Worm (Caenorhabditis elegans) whole organism, young adult: ENCODE measurements around the gene egg-2.

Experiments
- B0019.2 ChIP-seq: fragments of 200-800 bp; sonication (Bioruptor generic); conservative IDR thresholded peaks from 2 replicates; pipeline ENCODE4 v1.3.6; 2022; ENCODE audit warnings: missing genetic modification reagents, missing genetic modification characterization, missing compliant biosample characterization
- D2030.7 ChIP-seq: fragments of 200-800 bp; sonication (Bioruptor generic); IDR thresholded peaks from 2 replicates; pipeline ENCODE4 v1.3.6; 2022; ENCODE audit warnings: missing genetic modification reagents, missing genetic modification characterization, missing compliant biosample characterization
- F23B12.7 ChIP-seq: sonication (generic microtip); optimal IDR thresholded peaks from 2 replicates; lab custom pipeline; 2017; ENCODE audit warnings: missing genetic modification characterization, mild to moderate bottlenecking, missing compliant biosample characterization, antibody characterized with exemption, moderate library complexity; ENCODE audit not compliant: insufficient read depth
- F33H1.4 ChIP-seq: fragments of 200-800 bp; sonication (Bioruptor generic); IDR thresholded peaks from 2 replicates; pipeline ENCODE4 v1.3.6; 2022; ENCODE audit warnings: missing genetic modification reagents, missing genetic modification characterization, missing compliant biosample characterization
- F37B4.10 ChIP-seq: fragments of 200-800 bp; sonication (Bioruptor generic); IDR thresholded peaks from 2 replicates; pipeline ENCODE4 v1.3.6; 2022; ENCODE audit warnings: missing genetic modification characterization, missing compliant biosample characterization
- F49E8.2 ChIP-seq: sonication (generic microtip); optimal IDR thresholded peaks from 3 replicates; lab custom pipeline; 2017; ENCODE audit warnings: missing genetic modification characterization, mild to moderate bottlenecking, missing compliant biosample characterization, antibody characterized with exemption, moderate library complexity; ENCODE audit not compliant: insufficient read depth
- F55B11.4 ChIP-seq: sonication (generic microtip); optimal IDR thresholded peaks from 2 replicates; lab custom pipeline; 2016; ENCODE audit warnings: missing compliant biosample characterization, missing genetic modification characterization, borderline replicate concordance; ENCODE audit not compliant: insufficient read depth
- K12H6.12 ChIP-seq: fragments of 200-800 bp; sonication (Bioruptor generic); optimal IDR thresholded peaks from 2 replicates; lab custom pipeline; 2018; ENCODE audit warnings: mild to moderate bottlenecking, missing genetic modification characterization, missing compliant biosample characterization
- Y67H2A.10 ChIP-seq: fragments of 200-800 bp; sonication (Bioruptor generic); conservative IDR thresholded peaks from 2 replicates; pipeline ENCODE4 v1.3.6; 2022; ENCODE audit warnings: missing genetic modification reagents, missing genetic modification characterization, missing compliant biosample characterization
- Y79H2A.3 ChIP-seq: fragments of 200-800 bp; sonication (Bioruptor generic); conservative IDR thresholded peaks from 2 replicates; pipeline ENCODE4 v1.3.6; 2022; ENCODE audit warnings: missing genetic modification reagents, missing genetic modification characterization, missing compliant biosample characterization
- attf-3 ChIP-seq: fragments of 200-800 bp; sonication (Bioruptor generic); conservative IDR thresholded peaks from 2 replicates; pipeline ENCODE4 v1.3.6; 2022; ENCODE audit warnings: missing genetic modification reagents, missing genetic modification characterization, missing compliant biosample characterization
- attf-5 ChIP-seq: fragments of 200-800 bp; sonication (Bioruptor generic); optimal IDR thresholded peaks from 2 replicates; lab custom pipeline; 2018; ENCODE audit warnings: mild to moderate bottlenecking, missing genetic modification characterization, missing compliant biosample characterization
- cebp-2 ChIP-seq: fragments of 200-800 bp; sonication (Bioruptor generic); IDR thresholded peaks from 2 replicates; pipeline ENCODE4 v1.3.6; 2022; ENCODE audit warnings: missing genetic modification characterization, missing compliant biosample characterization
- ceh-100 ChIP-seq: fragments of 200-800 bp; sonication (Bioruptor generic); IDR thresholded peaks from 2 replicates; pipeline ENCODE4 v1.3.6; 2022; ENCODE audit warnings: missing genetic modification reagents, missing genetic modification characterization, missing compliant biosample characterization
- dox-1 ChIP-seq: fragments of 200-800 bp; sonication (Bioruptor generic); IDR thresholded peaks from 2 replicates; pipeline ENCODE4 v1.3.6; 2022; ENCODE audit warnings: missing genetic modification reagents, missing genetic modification characterization, missing compliant biosample characterization
- dpl-1 ChIP-seq: fragments of 150-350 bp; optimal IDR thresholded peaks from 2 replicates; lab custom pipeline; 2014; ENCODE audit warnings: missing biosample characterization, missing genetic modification reagents, missing genetic modification characterization
- efl-1 ChIP-seq: fragments of 150-350 bp; optimal IDR thresholded peaks from 2 replicates; lab custom pipeline; 2014; ENCODE audit warnings: missing biosample characterization, missing genetic modification reagents, missing genetic modification characterization
- egrh-3 ChIP-seq: fragments of 200-800 bp; sonication (Bioruptor generic); IDR thresholded peaks from 2 replicates; pipeline ENCODE4 v1.3.6; 2022; ENCODE audit warnings: missing genetic modification reagents, missing genetic modification characterization, missing compliant biosample characterization
- him-1 ChIP-seq: sonication (generic microtip); optimal IDR thresholded peaks from 2 replicates; lab custom pipeline; 2016; ENCODE audit warnings: missing genotype, missing genetic modification reagents, missing genetic modification characterization, missing compliant biosample characterization
- hlh-12 ChIP-seq: sonication (generic microtip); optimal IDR thresholded peaks from 2 replicates; lab custom pipeline; 2016; ENCODE audit warnings: missing genetic modification characterization, missing compliant biosample characterization
- hmg-1.2 ChIP-seq: fragments of 200-800 bp; sonication (Bioruptor generic); IDR thresholded peaks from 2 replicates; pipeline ENCODE4 v1.3.6; 2022; ENCODE audit warnings: missing genetic modification reagents, missing genetic modification characterization, missing compliant biosample characterization
- hrde-1 ChIP-seq: sonication (generic microtip); optimal IDR thresholded peaks from 2 replicates; lab custom pipeline; 2016; ENCODE audit warnings: missing genetic modification characterization, mild to moderate bottlenecking, missing compliant biosample characterization, moderate library complexity, missing genotype, missing genetic modification reagents, borderline replicate concordance
- hsf-1 ChIP-seq: fragments of 200-800 bp; sonication (Bioruptor generic); IDR thresholded peaks from 2 replicates; pipeline ENCODE4 v1.3.6; 2022; ENCODE audit warnings: missing genetic modification reagents, missing genetic modification characterization, missing compliant biosample characterization
- let-607 ChIP-seq, 2 experiments: fragments of 200-800 bp in 1 of 2; sonication (Bioruptor generic) in 1 of 2; sonication (generic microtip) in 1 of 2; optimal IDR thresholded peaks; 2 replicates each; lab custom pipeline; 2016 to 2018; ENCODE audit warnings: mild to moderate bottlenecking in 2 of 2, missing compliant biosample characterization in 2 of 2, missing genetic modification characterization in 2 of 2, moderate library complexity in 2 of 2, missing genotype in 1 of 2
- lin-54 ChIP-seq: fragments of 200-800 bp; sonication (Bioruptor generic); optimal IDR thresholded peaks from 2 replicates; lab custom pipeline; 2018; ENCODE audit warnings: mild to moderate bottlenecking, missing genetic modification characterization, missing compliant biosample characterization
- lsl-1 ChIP-seq: fragments of 200-800 bp; sonication (Bioruptor generic); optimal IDR thresholded peaks from 2 replicates; lab custom pipeline; 2018; ENCODE audit warnings: mild to moderate bottlenecking, missing genetic modification characterization, moderate library complexity, missing compliant biosample characterization
- madf-6 ChIP-seq: fragments of 200-800 bp; sonication (Bioruptor generic); IDR thresholded peaks from 2 replicates; pipeline ENCODE4 v1.3.6; 2022; ENCODE audit warnings: missing genetic modification reagents, missing genetic modification characterization, missing compliant biosample characterization
- mes-4 ChIP-seq: sonication (generic microtip); optimal IDR thresholded peaks from 2 replicates; lab custom pipeline; 2016; ENCODE audit warnings: missing genotype, missing genetic modification characterization, missing compliant biosample characterization
- nhr-120 ChIP-seq: fragments of 200-800 bp; sonication (Bioruptor generic); IDR thresholded peaks from 2 replicates; pipeline ENCODE4 v1.3.6; 2022; ENCODE audit warnings: missing genetic modification characterization, missing compliant biosample characterization
- nhr-80 ChIP-seq: sonication (generic microtip); optimal IDR thresholded peaks from 2 replicates; lab custom pipeline; 2016; ENCODE audit warnings: missing genetic modification characterization, missing compliant biosample characterization
- pbrm-1 ChIP-seq: fragments of 200-800 bp; sonication (Bioruptor generic); IDR thresholded peaks from 2 replicates; pipeline ENCODE4 v1.3.6; 2022; ENCODE audit warnings: missing genetic modification reagents, missing genetic modification characterization, missing compliant biosample characterization
- pha-4 ChIP-seq: fragments of 150-350 bp; sonication (generic microtip); optimal IDR thresholded peaks from 2 replicates; lab custom pipeline; 2014; ENCODE audit warnings: missing biosample characterization, missing genetic modification reagents, missing genetic modification characterization
- rec-8 ChIP-seq, 2 experiments: sonication (generic microtip); optimal IDR thresholded peaks; 2 replicates each; lab custom pipeline; 2016; ENCODE audit warnings: mild to moderate bottlenecking in 2 of 2, missing genetic modification characterization in 2 of 2, missing genetic modification reagents in 2 of 2, missing genotype in 2 of 2, missing biosample characterization in 1 of 2, missing compliant biosample characterization in 1 of 2, moderate library complexity in 1 of 2
- snpc-4 ChIP-seq, 5 experiments: fragments of 150-350 bp in 1 of 5; sonication (generic microtip) in 4 of 5; optimal IDR thresholded peaks; 2 replicates each; lab custom pipeline; 2014 to 2018; ENCODE audit warnings: missing genetic modification characterization in 5 of 5, missing biosample characterization in 3 of 5, antibody characterized with exemption in 2 of 5, mild to moderate bottlenecking in 2 of 5, missing compliant biosample characterization in 2 of 5, missing genotype in 2 of 5, moderate library complexity in 2 of 5, missing genetic modification reagents in 1 of 5
- sptf-2 ChIP-seq: fragments of 200-800 bp; sonication (Bioruptor generic); optimal IDR thresholded peaks from 2 replicates; lab custom pipeline; 2018; ENCODE audit warnings: mild to moderate bottlenecking, missing genetic modification characterization, missing compliant biosample characterization
- tbp1 ChIP-seq: fragments of 200-800 bp; sonication (Bioruptor generic); optimal IDR thresholded peaks from 2 replicates; lab custom pipeline; 2018; ENCODE audit warnings: mild to moderate bottlenecking, missing genetic modification characterization, missing compliant biosample characterization
- unc-130 ChIP-seq: sonication (generic microtip); optimal IDR thresholded peaks from 2 replicates; lab custom pipeline; 2016; ENCODE audit warnings: missing genetic modification reagents, missing genetic modification characterization, missing compliant biosample characterization
- unc-62 ChIP-seq: fragments of 150-350 bp; optimal IDR thresholded peaks from 2 replicates; lab custom pipeline; 2014; ENCODE audit warnings: missing biosample characterization, missing genetic modification reagents, missing genetic modification characterization

The egg-2 gene

ce11 chrIII:7087691-7088323 lies 27.4 kb upstream of the egg-2 start, which contains the start of gene fubl-2 (continued):
- peak; percentile 49 for TF ChIP-seq unc-130
- TF ChIP-seq lsl-1 (GFP tag; lab: Kevin White, UChicago) = peak; percentile 39
- TF ChIP-seq let-607 (tag; optimal IDR thresholded peaks at IDR 0.05; lab: Kevin White, UChicago) = peak in 1 of 2 experiments; percentile 14
- TF ChIP-seq madf-6 = no peak
- TF ChIP-seq snpc-4 (GFP tag; optimal IDR thresholded peaks at IDR 0.05; lab: Kevin White, UChicago) = no peak
- peak in 1 of 4 experiments; percentile 25 for TF ChIP-seq snpc-4 (tag; optimal IDR thresholded peaks at IDR 0.05; lab: Kevin White, UChicago)

- TF ChIP-seq nhr-80 (tag; lab: Kevin White, UChicago) = peak; percentile 26
- peak; percentile 41 for TF ChIP-seq attf-5 (GFP tag; lab: Kevin White, UChicago)
- TF ChIP-seq hmg-1.2 (GFP tag; lab: Robert Waterston, UW) = peak; percentile 68; the same call in 1 of the 2 replicates
- no peak for TF ChIP-seq pbrm-1 (GFP tag; lab: Robert Waterston, UW)
- no peak for TF ChIP-seq rec-8 (tag; optimal IDR thresholded peaks at IDR 0.05; lab: Kevin White, UChicago)
These were observed 26.8 kb upstream of the egg-2 start for ce11 chrIII:7087180-7087579.

DNA sequence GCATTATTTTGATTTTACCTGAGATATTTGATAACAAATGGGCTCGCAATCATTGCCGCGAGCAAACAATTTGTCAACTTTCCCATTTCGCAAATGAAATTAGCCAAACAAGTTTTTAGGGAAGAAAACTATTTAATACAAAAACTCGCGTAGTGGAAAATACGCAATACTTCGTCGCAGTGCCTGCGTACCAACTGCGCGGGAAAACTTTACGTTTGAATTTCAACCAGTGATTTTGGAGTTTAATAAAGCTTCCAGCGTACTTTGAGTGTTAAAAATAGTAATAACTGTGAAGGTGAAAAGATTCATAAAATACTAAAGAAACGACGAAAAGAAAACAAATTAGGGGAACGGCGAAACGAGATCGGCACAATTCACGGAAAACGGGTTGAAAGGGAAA lies 24.5 kb upstream of the egg-2 start, which contains the start of gene tofu-7:
Gene tofu-7 (minus strand): TSS at position 111 of the 400 bp plus-strand sequence.
- no peak for TF ChIP-seq egrh-3 (GFP tag; lab: Robert Waterston, UW)
- TF ChIP-seq pha-4 = no peak
- 0 out of 2 replicates have a peak, but pooled peaks have one; percentile 34 for TF ChIP-seq madf-6
- no peak for TF ChIP-seq Y67H2A.10
- TF ChIP-seq hlh-12 = no peak
- peak; percentile 28; the same call in 1 of the 2 replicates for TF ChIP-seq D2030.7 (GFP tag; lab: Robert Waterston, UW)
- TF ChIP-seq him-1 (tag; lab: Kevin White, UChicago) = peak; percentile 30
- TF ChIP-seq K12H6.12 (tag; lab: Kevin White, UChicago) = no peak
- TF ChIP-seq hsf-1 (GFP tag; lab: Robert Waterston, UW) = peak; percentile 6; the same call in 1 of the 2 replicates
- peak; percentile 11 for TF ChIP-seq hrde-1 (tag; lab: Kevin White, UChicago)
- peak; percentile 27 for TF ChIP-seq dpl-1 (GFP tag; lab: Kevin White, UChicago)
- TF ChIP-seq F33H1.4 (GFP tag; lab: Robert Waterston, UW) = peak; percentile 51
- TF ChIP-seq lin-54 (GFP tag; lab: Kevin White, UChicago) = peak; percentile 72
- peak; percentile 80 for TF ChIP-seq efl-1 (GFP tag; lab: Kevin White, UChicago)
- peak; percentile 11 for TF ChIP-seq F49E8.2
- peak; percentile 37; the same call in 1 of the 2 replicates for TF ChIP-seq dox-1 (GFP tag; lab: Robert Waterston, UW)
- peak; percentile 2 for TF ChIP-seq F23B12.7
- TF ChIP-seq lsl-1 (GFP tag; lab: Kevin White, UChicago) = peak; percentile 34
- TF ChIP-seq cebp-2 (GFP tag; lab: Robert Waterston, UW) = no peak
- peak; percentile 66; the same call in 1 of the 2 replicates for TF ChIP-seq B0019.2 (GFP tag; lab: Robert Waterston, UW)
- no peak for TF ChIP-seq tbp1 (GFP tag; lab: Kevin White, UChicago)

ce11 chrIII:7083106-7083505 lies 22.7 kb upstream of the egg-2 start:
- TF ChIP-seq ceh-100 (GFP tag; lab: Robert Waterston, UW) (no peak), attf-3 (no peak), efl-1 (GFP tag; lab: Kevin White, UChicago) (no peak), F55B11.4 (no peak), K12H6.12 (tag; lab: Kevin White, UChicago) (no peak), F37B4.10 (GFP tag; lab: Robert Waterston, UW) (no peak), sptf-2 (no peak), unc-62 (GFP tag; lab: Kevin White, UChicago) (no peak), Y79H2A.3 (GFP tag; lab: Robert Waterston, UW) (no peak), mes-4 (tag; lab: Kevin White, UChicago) (no peak), nhr-120 (no peak)
